Fruit fly (Drosophila melanogaster): ENCODE measurements around the gene CG42655.

CG42655 gene

dm6 chr3L:19968725-19969598, 15.4 kb upstream of the CG42655 start (continued):
- no peak for TF ChIP-seq ttk (GFP tag; IDR thresholded peaks at IDR 0.05)
- TF ChIP-seq ATbp (GFP tag; optimal IDR thresholded peaks at IDR 0.05) = no peak
- TF ChIP-seq Hr51 (GFP tag; optimal IDR thresholded peaks at IDR 0.05) = peak in 1 of 2 experiments; percentile 59
- TF ChIP-seq CG10147 (GFP tag; optimal IDR thresholded peaks at IDR 0.05) = peak; percentile 53
- no peak for TF ChIP-seq odd (GFP tag; optimal IDR thresholded peaks at IDR 0.05)
- TF ChIP-seq Xbp1 (GFP tag; optimal IDR thresholded peaks at IDR 0.05) = no peak
- TF ChIP-seq gcm (GFP tag; optimal IDR thresholded peaks at IDR 0.05) = no peak
- TF ChIP-seq CG13424 (tag; optimal IDR thresholded peaks at IDR 0.05) = peak; percentile 31
- TF ChIP-seq dysf (GFP tag; IDR thresholded peaks at IDR 0.05) = 0 out of 3 replicates have a peak, but pooled peaks have one; percentile 8
- no peak for TF ChIP-seq ken (GFP tag; IDR thresholded peaks at IDR 0.05)
- 0 out of 3 replicates have a peak, but pooled peaks have one; percentile 9 for TF ChIP-seq Optix (GFP tag; IDR thresholded peaks at IDR 0.05)
- TF ChIP-seq Dll (GFP tag; IDR thresholded peaks at IDR 0.05; ENCODE audit: partially characterized antibody) = no peak
- no peak for TF ChIP-seq ci (GFP tag; IDR thresholded peaks at IDR 0.05)
- peak; percentile 64 for TF ChIP-seq CG13894 (tag; optimal IDR thresholded peaks at IDR 0.05)
- no peak for TF ChIP-seq CG11560 (tag; IDR thresholded peaks at IDR 0.05)
- no peak for TF ChIP-seq Sox102F (GFP tag; optimal IDR thresholded peaks at IDR 0.05)
- peak; percentile 81 for TF ChIP-seq abd-A (tag; optimal IDR thresholded peaks at IDR 0.05)
- peak; percentile 28 for TF ChIP-seq CoRest (tag; optimal IDR thresholded peaks at IDR 0.05)
- no peak for TF ChIP-seq CG42726 (GFP tag; IDR thresholded peaks at IDR 0.05; ENCODE audit: partially characterized antibody)
- TF ChIP-seq Ets65A (GFP tag) = peak; percentile 88
- TF ChIP-seq Meics (GFP tag; optimal IDR thresholded peaks at IDR 0.05) = peak; percentile 42
- no peak for TF ChIP-seq danr (GFP tag; IDR thresholded peaks at IDR 0.05)
- no peak for TF ChIP-seq CG4360 (GFP tag; IDR thresholded peaks at IDR 0.05)
- no peak for TF ChIP-seq CG13287 (GFP tag; IDR thresholded peaks at IDR 0.05; ENCODE audit: partially characterized antibody)
- no peak for TF ChIP-seq CG10431 (GFP tag; optimal IDR thresholded peaks at IDR 0.05)
- no peak for TF ChIP-seq CG5953 (GFP tag; IDR thresholded peaks at IDR 0.05)
- no peak for TF ChIP-seq psq (GFP tag; optimal IDR thresholded peaks at IDR 0.05)
- peak; percentile 38 for TF ChIP-seq dmrt99B (tag; optimal IDR thresholded peaks at IDR 0.05)
- no peak for TF ChIP-seq Hsf (GFP tag; optimal IDR thresholded peaks at IDR 0.05)
- TF ChIP-seq tll (GFP tag; optimal IDR thresholded peaks at IDR 0.05) = no peak
- TF ChIP-seq CG3281 (GFP tag; optimal IDR thresholded peaks at IDR 0.05) = peak; percentile 31
- TF ChIP-seq tup (GFP tag; optimal IDR thresholded peaks at IDR 0.05) = no peak
- no peak for TF ChIP-seq CG17568 (GFP tag; optimal IDR thresholded peaks at IDR 0.05)
- TF ChIP-seq peb (GFP tag; IDR thresholded peaks at IDR 0.05) = no peak
- TF ChIP-seq Oli (tag; optimal IDR thresholded peaks at IDR 0.05) = peak; percentile 28
- peak; percentile 54 for TF ChIP-seq CG11504 (tag; optimal IDR thresholded peaks at IDR 0.05)
- no peak for TF ChIP-seq NK7.1 (GFP tag; optimal IDR thresholded peaks at IDR 0.05)
- no peak for TF ChIP-seq kah (GFP tag; optimal IDR thresholded peaks at IDR 0.05)
- no peak for TF ChIP-seq eve (GFP tag; optimal IDR thresholded peaks at IDR 0.05)
- TF ChIP-seq CG6854 (GFP tag; optimal IDR thresholded peaks at IDR 0.05) = no peak
- TF ChIP-seq CG18599 (GFP tag; optimal IDR thresholded peaks at IDR 0.05) = peak; percentile 67
- TF ChIP-seq BtbVII (GFP tag; optimal IDR thresholded peaks at IDR 0.05) = peak; percentile 12
- no peak for TF ChIP-seq Spps (tag; optimal IDR thresholded peaks at IDR 0.05)
- peak; percentile 31; the same call in 1 of the 3 replicates for TF ChIP-seq row (GFP tag; IDR thresholded peaks at IDR 0.05)
- TF ChIP-seq fd96Cb (tag; optimal IDR thresholded peaks at IDR 0.05) = peak; percentile 2
- TF ChIP-seq ab (GFP tag; optimal IDR thresholded peaks at IDR 0.05) = no peak
- TF ChIP-seq CG3407 (GFP tag; optimal IDR thresholded peaks at IDR 0.05) = no peak
- no peak for TF ChIP-seq CG16779 (GFP tag; IDR thresholded peaks at IDR 0.05)
